Worm (Caenorhabditis elegans): ENCODE results near the gene C25E10.4.

- TF ChIP-seq mdl-1 (tag; optimal IDR thresholded peaks at IDR 0.05): no peak
- TF ChIP-seq vab-15 (tag; optimal IDR thresholded peaks at IDR 0.05): no peak
- no peak for TF ChIP-seq pag-3 (tag; optimal IDR thresholded peaks at IDR 0.05; ENCODE audit: borderline replicate concordance, insufficient read depth)
- no peak for TF ChIP-seq elt-3 (tag; optimal IDR thresholded peaks at IDR 0.05)
- no peak for TF ChIP-seq dsc-1 (tag; optimal IDR thresholded peaks at IDR 0.05)
- TF ChIP-seq ceh-82 (tag; optimal IDR thresholded peaks at IDR 0.05): no peak
- TF ChIP-seq snpc-4 (tag; optimal IDR thresholded peaks at IDR 0.05): no peak
- no peak for TF ChIP-seq F16B12.6 (tag; optimal IDR thresholded peaks at IDR 0.05)
Observed at ce11 chrV:9033267-9033666, at the start of gene C25E10.4.

Measured in whole organism, L1 larva.